Fruit fly (Drosophila melanogaster) whole organism, embryonic: ENCODE measurements around the gene GluProRS.

Experiments used
- Bdp1 ChIP-seq: fragments of 200-800 bp; sonication (Bioruptor generic); optimal IDR thresholded peaks from 3 replicates; lab custom pipeline; 2016; ENCODE audit warnings: missing biosample characterization, missing genetic modification characterization
- BtbVII ChIP-seq: fragments of 200-800 bp; sonication (Bioruptor generic); optimal IDR thresholded peaks from 3 replicates; lab custom pipeline; 2017; ENCODE audit warnings: missing biosample characterization, mild to moderate bottlenecking, missing genetic modification characterization
- CG10147 ChIP-seq: fragments of 200-800 bp; sonication (Bioruptor generic); optimal IDR thresholded peaks from 2 replicates; lab custom pipeline; 2019; ENCODE audit warnings: missing biosample characterization, mild to moderate bottlenecking, missing genetic modification characterization, moderate library complexity
- CG12659 ChIP-seq: fragments of 200-800 bp; sonication (Bioruptor generic); optimal IDR thresholded peaks from 3 replicates; lab custom pipeline; 2017; ENCODE audit warnings: mild to moderate bottlenecking, missing biosample characterization, missing genetic modification reagents, missing genetic modification characterization
- CG13296 ChIP-seq: fragments of 200-800 bp; sonication (Bioruptor generic); optimal IDR thresholded peaks from 3 replicates; lab custom pipeline; 2018; ENCODE audit warnings: missing biosample characterization, mild to moderate bottlenecking, missing genetic modification characterization
- CG13624 ChIP-seq: fragments of 200-800 bp; sonication (Bioruptor generic); optimal IDR thresholded peaks from 2 replicates; lab custom pipeline; 2016; ENCODE audit warnings: missing biosample characterization, missing genetic modification characterization
- CG14710 ChIP-seq: fragments of 200-800 bp; sonication (Bioruptor generic); optimal IDR thresholded peaks from 3 replicates; lab custom pipeline; 2019; ENCODE audit warnings: missing biosample characterization, mild to moderate bottlenecking, missing genetic modification characterization, moderate library complexity
- CG18476 ChIP-seq: fragments of 200-800 bp; sonication (Bioruptor generic); optimal IDR thresholded peaks from 2 replicates; lab custom pipeline; 2016; ENCODE audit warnings: missing biosample characterization, mild to moderate bottlenecking, missing genetic modification characterization
- CG2678 ChIP-seq: fragments of 200-800 bp; sonication (Bioruptor generic); optimal IDR thresholded peaks from 3 replicates; lab custom pipeline; 2019; ENCODE audit warnings: missing biosample characterization, mild to moderate bottlenecking, missing genetic modification characterization, moderate library complexity
- CG32532 ChIP-seq: fragments of 200-800 bp; sonication (Bioruptor generic); IDR thresholded peaks from 2 replicates; pipeline ENCODE4 v1.3.6; 2022; ENCODE audit warnings: missing biosample characterization, missing genetic modification characterization
- CG5245 ChIP-seq: fragments of 200-800 bp; sonication (Bioruptor generic); optimal IDR thresholded peaks from 3 replicates; lab custom pipeline; 2016; ENCODE audit warnings: missing biosample characterization, missing genetic modification characterization
- CG9817 ChIP-seq: fragments of 200-800 bp; sonication (Bioruptor generic); optimal IDR thresholded peaks from 2 replicates; lab custom pipeline; 2018; ENCODE audit warnings: missing biosample characterization, mild to moderate bottlenecking, missing genetic modification characterization, moderate library complexity
- Fer1 ChIP-seq: fragments of 200-800 bp; sonication (Bioruptor generic); optimal IDR thresholded peaks from 2 replicates; lab custom pipeline; 2017; ENCODE audit warnings: missing biosample characterization, mild to moderate bottlenecking, missing genetic modification characterization
- Fer3 ChIP-seq: fragments of 200-800 bp; sonication (Bioruptor generic); optimal IDR thresholded peaks from 2 replicates; lab custom pipeline; 2018; ENCODE audit warnings: missing biosample characterization, mild to moderate bottlenecking, missing genetic modification characterization, moderate library complexity
- GATAe ChIP-seq: fragments of 200-800 bp; sonication (Bioruptor generic); conservative IDR thresholded peaks from 2 replicates; pipeline ENCODE4 v1.3.6; 2022; ENCODE audit warnings: missing biosample characterization, missing genetic modification characterization
- Gsc ChIP-seq: fragments of 200-800 bp; sonication (Bioruptor generic); IDR thresholded peaks from 2 replicates; pipeline ENCODE4 v1.3.6; 2022; ENCODE audit warnings: missing biosample characterization, missing genetic modification characterization
- H2.0 ChIP-seq: fragments of 200-800 bp; sonication (Bioruptor generic); IDR thresholded peaks from 2 replicates; pipeline ENCODE4 v1.3.6; 2022; ENCODE audit warnings: missing biosample characterization, missing genetic modification characterization
- Myb ChIP-seq: fragments of 200-800 bp; sonication (Bioruptor generic); optimal IDR thresholded peaks from 2 replicates; lab custom pipeline; 2016; ENCODE audit warnings: missing biosample characterization, missing genetic modification characterization
- NC2β ChIP-seq: fragments of 200-800 bp; sonication (Bioruptor generic); optimal IDR thresholded peaks from 2 replicates; lab custom pipeline; 2016; ENCODE audit warnings: missing biosample characterization, missing genetic modification characterization
- Neu2 ChIP-seq: fragments of 200-800 bp; sonication (Bioruptor generic); optimal IDR thresholded peaks from 3 replicates; lab custom pipeline; 2016; ENCODE audit warnings: missing biosample characterization, missing genetic modification characterization, borderline replicate concordance
- Optix ChIP-seq: fragments of 200-800 bp; sonication (Bioruptor generic); IDR thresholded peaks from 3 replicates; pipeline ENCODE4 v1.3.6; 2022; ENCODE audit warnings: missing biosample characterization, missing genetic modification characterization
- Sox102F ChIP-seq: fragments of 200-800 bp; sonication (Bioruptor generic); optimal IDR thresholded peaks from 2 replicates; lab custom pipeline; 2018; ENCODE audit warnings: missing biosample characterization, mild to moderate bottlenecking, missing genetic modification characterization, moderate library complexity
- Ssrp ChIP-seq: fragments of 200-800 bp; sonication (Bioruptor generic); optimal IDR thresholded peaks from 2 replicates; lab custom pipeline; 2018; ENCODE audit warnings: missing biosample characterization, mild to moderate bottlenecking, missing genetic modification characterization, moderate library complexity
- Trl ChIP-seq, 3 experiments: fragments of >200 bp in 2 of 3; fragments of 200-800 bp in 1 of 3; sonication (Bioruptor generic) in 1 of 3; optimal IDR thresholded peaks; 2 replicates in 1 of 3; 3 replicates in 2 of 3; lab custom pipeline; 2016 to 2017; ENCODE audit warnings: missing biosample characterization in 1 of 3, missing genetic modification characterization in 1 of 3
- ap ChIP-seq: fragments of 200-800 bp; sonication (Bioruptor generic); IDR thresholded peaks from 2 replicates; pipeline ENCODE4 v1.3.6; 2022; ENCODE audit warnings: missing biosample characterization, missing genetic modification characterization
- ara ChIP-seq: fragments of 200-800 bp; sonication (Bioruptor generic); IDR thresholded peaks from 2 replicates; pipeline ENCODE4 v1.3.6; 2022; ENCODE audit warnings: missing biosample characterization, missing genetic modification characterization
- ato ChIP-seq: fragments of 200-800 bp; sonication (Bioruptor generic); IDR thresholded peaks from 2 replicates; pipeline ENCODE4 v1.3.6; 2022; ENCODE audit warnings: missing biosample characterization, missing genetic modification characterization; ENCODE audit not compliant: partially characterized antibody
- chn ChIP-seq: fragments of 200-800 bp; sonication (Bioruptor generic); optimal IDR thresholded peaks from 2 replicates; lab custom pipeline; 2016; ENCODE audit warnings: missing biosample characterization, missing genetic modification characterization
- da ChIP-seq: fragments of 200-800 bp; sonication (Bioruptor generic); optimal IDR thresholded peaks from 2 replicates; lab custom pipeline; 2016; ENCODE audit warnings: missing biosample characterization, missing genetic modification characterization
- gt ChIP-seq: fragments of 200-800 bp; sonication (Bioruptor generic); IDR thresholded peaks from 2 replicates; pipeline ENCODE4 v1.3.6; 2022; ENCODE audit warnings: missing biosample characterization, missing genetic modification characterization
- ham ChIP-seq: fragments of 200-800 bp; sonication (Bioruptor generic); IDR thresholded peaks from 2 replicates; pipeline ENCODE4 v1.3.6; 2022; ENCODE audit warnings: missing biosample characterization, missing genetic modification characterization
- hbn ChIP-seq: fragments of 200-800 bp; sonication (Bioruptor generic); IDR thresholded peaks from 2 replicates; pipeline ENCODE4 v1.3.6; 2022; ENCODE audit warnings: missing biosample characterization, missing genetic modification characterization; ENCODE audit not compliant: partially characterized antibody
- knrl ChIP-seq: fragments of 200-800 bp; sonication (Bioruptor generic); IDR thresholded peaks from 3 replicates; pipeline ENCODE4 v1.3.6; 2022; ENCODE audit warnings: missing biosample characterization, missing genetic modification characterization; ENCODE audit not compliant: partially characterized antibody
- luna ChIP-seq: fragments of 200-800 bp; sonication (Bioruptor generic); optimal IDR thresholded peaks from 2 replicates; lab custom pipeline; 2016; ENCODE audit warnings: missing biosample characterization, missing genetic modification characterization
- nom ChIP-seq: fragments of 200-800 bp; sonication (Bioruptor generic); optimal IDR thresholded peaks from 2 replicates; lab custom pipeline; 2017; ENCODE audit warnings: missing biosample characterization, missing genetic modification characterization, mild to moderate bottlenecking, moderate library complexity, missing genetic modification reagents
- oc ChIP-seq: fragments of 200-800 bp; sonication (Bioruptor generic); optimal IDR thresholded peaks from 2 replicates; lab custom pipeline; 2018; ENCODE audit warnings: missing biosample characterization, mild to moderate bottlenecking, missing genetic modification characterization, moderate library complexity
- pum ChIP-seq: fragments of 200-800 bp; sonication (Bioruptor generic); optimal IDR thresholded peaks from 2 replicates; lab custom pipeline; 2016; ENCODE audit warnings: missing biosample characterization, missing genetic modification characterization
- sim ChIP-seq: fragments of 200-800 bp; sonication (Bioruptor generic); IDR thresholded peaks from 2 replicates; pipeline ENCODE4 v1.3.6; 2022; ENCODE audit warnings: missing biosample characterization, missing genetic modification characterization
- stwl ChIP-seq: fragments of 200-800 bp; sonication (Bioruptor generic); optimal IDR thresholded peaks from 3 replicates; lab custom pipeline; 2018; ENCODE audit warnings: missing biosample characterization, mild to moderate bottlenecking, missing genetic modification characterization, moderate library complexity
- unc-4 ChIP-seq: fragments of 200-800 bp; sonication (Bioruptor generic); IDR thresholded peaks from 2 replicates; pipeline ENCODE4 v1.3.6; 2022; ENCODE audit warnings: missing biosample characterization, missing genetic modification characterization; ENCODE audit not compliant: partially characterized antibody
- vvl ChIP-seq: fragments of 200-800 bp; sonication (Bioruptor generic); IDR thresholded peaks from 2 replicates; pipeline ENCODE4 v1.3.6; 2022; ENCODE audit warnings: missing biosample characterization, missing genetic modification characterization
- wek ChIP-seq: fragments of 200-800 bp; sonication (Bioruptor generic); optimal IDR thresholded peaks from 3 replicates; lab custom pipeline; 2018; ENCODE audit warnings: missing biosample characterization, mild to moderate bottlenecking, missing genetic modification characterization, moderate library complexity
- zfh2 ChIP-seq: fragments of 200-800 bp; sonication (Bioruptor generic); optimal IDR thresholded peaks from 2 replicates; lab custom pipeline; 2016; ENCODE audit warnings: missing biosample characterization, missing genetic modification characterization

GluProRS gene

DNA sequence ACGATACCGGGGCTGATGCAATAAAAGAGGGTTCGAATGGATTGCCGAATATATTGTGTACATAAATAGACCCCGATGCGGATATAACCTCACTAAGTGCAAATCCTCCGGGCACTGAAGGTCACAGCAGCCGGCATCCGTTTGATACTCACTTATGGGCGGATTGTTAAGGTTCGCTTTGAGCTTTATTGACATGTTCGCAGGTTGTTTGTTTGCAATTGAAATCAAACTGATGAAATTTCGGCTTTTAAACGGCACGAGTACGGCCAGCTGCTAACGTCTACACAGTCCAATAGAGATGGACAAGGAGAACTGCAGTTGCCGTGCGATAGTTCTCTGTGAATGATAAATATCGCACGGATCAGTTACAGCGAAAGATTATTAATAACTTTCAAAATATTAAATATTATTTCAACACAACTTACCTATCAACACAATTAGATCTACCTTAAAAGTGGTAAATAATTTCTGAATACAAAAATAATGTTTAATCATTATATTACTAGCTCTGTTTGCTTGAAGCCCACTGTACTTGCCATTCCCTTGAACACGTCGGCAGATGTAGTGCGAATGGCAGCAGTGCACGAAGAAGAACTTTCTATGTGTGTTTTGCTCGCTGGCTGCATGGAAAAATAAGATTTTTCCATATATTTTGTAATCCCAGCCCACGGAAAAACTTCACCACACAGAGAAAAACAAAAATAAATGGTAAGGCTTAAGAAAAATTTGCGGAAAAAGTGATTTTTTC, at the start of gene GluProRS, which contains the start of gene AP-1sigma (continued):
- TF ChIP-seq H2.0 (GFP tag; lab: Robert Waterston, UW) (peak; percentile 97), Myb (GFP tag; lab: Kevin White, UChicago) (peak; percentile 46), chn (GFP tag; lab: Kevin White, UChicago) (peak; percentile 90), Neu2 (GFP tag; lab: Kevin White, UChicago) (no peak), CG32532 (GFP tag; lab: Robert Waterston, UW) (peak; percentile 95), Bdp1 (GFP tag; lab: Kevin White, UChicago) (peak; percentile 72), Optix (peak; percentile 91), nom (peak; percentile 22), sim (peak; percentile 87), CG5245 (GFP tag; lab: Kevin White, UChicago) (peak; percentile 92), da (GFP tag; lab: Kevin White, UChicago) (peak; percentile 67), CG13296 (GFP tag; lab: Kevin White, UChicago) (peak; percentile 84), vvl (peak; percentile 98), CG2678 (tag; lab: Kevin White, UChicago) (peak; percentile 89), gt (GFP tag; lab: Robert Waterston, UW) (peak; percentile 88), unc-4 (GFP tag; lab: Robert Waterston, UW) (peak; percentile 90), ham (GFP tag; lab: Robert Waterston, UW) (peak; percentile 82; the same call in 1 of the 2 replicates), Gsc (GFP tag; lab: Robert Waterston, UW) (peak; percentile 93), Sox102F (GFP tag; lab: Kevin White, UChicago) (peak; percentile 90), CG12659 (GFP tag; lab: Kevin White, UChicago) (peak; percentile 94), ara (peak; percentile 93), BtbVII (peak; percentile 39), hbn (GFP tag; lab: Robert Waterston, UW) (peak; percentile 79), GATAe (GFP tag; lab: Robert Waterston, UW) (peak; percentile 83), CG9817 (tag; lab: Kevin White, UChicago) (peak; percentile 94), ap (GFP tag; lab: Robert Waterston, UW) (peak; percentile 94), knrl (GFP tag; lab: Robert Waterston, UW) (peak; percentile 97), pum (GFP tag; lab: Kevin White, UChicago) (peak; percentile 88), CG14710 (tag; lab: Kevin White, UChicago) (peak; percentile 92), ato (GFP tag; lab: Robert Waterston, UW) (peak; percentile 67), stwl (tag; lab: Kevin White, UChicago) (peak; percentile 55), Fer3 (tag; lab: Kevin White, UChicago) (peak; percentile 89), Ssrp (peak; percentile 87), oc (tag; lab: Kevin White, UChicago) (no peak), CG10147 (GFP tag; lab: Kevin White, UChicago) (no peak), NC2β (peak; percentile 63), wek (no peak), CG13624 (GFP tag; lab: Kevin White, UChicago) (peak; percentile 84), CG18476 (peak; percentile 91), luna (GFP tag; lab: Kevin White, UChicago) (peak; percentile 38), zfh2 (peak; percentile 92), Trl (optimal IDR thresholded peaks at IDR 0.05; lab: Kevin White, UChicago) (no peak), Trl (GFP tag; optimal IDR thresholded peaks at IDR 0.05; lab: Kevin White, UChicago) (peak; percentile 83), Fer1 (GFP tag; lab: Kevin White, UChicago) (peak; percentile 83)
